Worm (Caenorhabditis elegans) whole organism, late embryonic: ENCODE data around the gene symk-1.
A peak's percentile ranks its signal among the peaks of the same experiment; 100 is the strongest.

ENCODE experiments used
- K02D7.2 ChIP-seq: sonication (generic microtip); optimal IDR thresholded peaks from 2 replicates; lab custom pipeline; 2017; ENCODE audit warnings: mild to moderate bottlenecking, missing genetic modification characterization, missing compliant biosample characterization
- ceh-14 ChIP-seq: sonication (generic microtip); optimal IDR thresholded peaks from 2 replicates; lab custom pipeline; 2016; ENCODE audit warnings: missing genotype, missing genetic modification characterization, missing compliant biosample characterization
- dve-1 ChIP-seq: sonication (generic microtip); optimal IDR thresholded peaks from 2 replicates; lab custom pipeline; 2017; ENCODE audit warnings: antibody characterized with exemption, mild to moderate bottlenecking, missing genetic modification characterization, missing compliant biosample characterization
- hlh-30 ChIP-seq: sonication (generic microtip); optimal IDR thresholded peaks from 2 replicates; lab custom pipeline; 2017; ENCODE audit warnings: antibody characterized with exemption, missing genetic modification characterization, missing compliant biosample characterization; ENCODE audit not compliant: insufficient read depth
- lim-6 ChIP-seq: sonication (generic microtip); optimal IDR thresholded peaks from 2 replicates; lab custom pipeline; 2016; ENCODE audit warnings: missing genetic modification characterization, missing compliant biosample characterization
- lin-11 ChIP-seq: fragments of 200-800 bp; sonication (Bioruptor generic); optimal IDR thresholded peaks from 2 replicates; lab custom pipeline; 2018; ENCODE audit warnings: mild to moderate bottlenecking, missing genetic modification characterization, missing compliant biosample characterization
- mec-3 ChIP-seq: sonication (generic microtip); optimal IDR thresholded peaks from 2 replicates; lab custom pipeline; 2016; ENCODE audit warnings: borderline replicate concordance, missing genetic modification characterization, missing compliant biosample characterization
- pat-9 ChIP-seq: fragments of 200-800 bp; sonication (Bioruptor generic); optimal IDR thresholded peaks from 2 replicates; lab custom pipeline; 2018; ENCODE audit warnings: mild to moderate bottlenecking, missing genetic modification characterization, moderate library complexity, missing compliant biosample characterization
- unc-42 ChIP-seq: sonication (generic microtip); optimal IDR thresholded peaks from 2 replicates; lab custom pipeline; 2016; ENCODE audit warnings: missing genotype, missing genetic modification characterization, missing compliant biosample characterization
- unc-55 ChIP-seq: sonication (generic microtip); optimal IDR thresholded peaks from 2 replicates; lab custom pipeline; 2017; ENCODE audit warnings: missing biosample characterization, missing genetic modification reagents, missing genetic modification characterization

The symk-1 gene

DNA sequence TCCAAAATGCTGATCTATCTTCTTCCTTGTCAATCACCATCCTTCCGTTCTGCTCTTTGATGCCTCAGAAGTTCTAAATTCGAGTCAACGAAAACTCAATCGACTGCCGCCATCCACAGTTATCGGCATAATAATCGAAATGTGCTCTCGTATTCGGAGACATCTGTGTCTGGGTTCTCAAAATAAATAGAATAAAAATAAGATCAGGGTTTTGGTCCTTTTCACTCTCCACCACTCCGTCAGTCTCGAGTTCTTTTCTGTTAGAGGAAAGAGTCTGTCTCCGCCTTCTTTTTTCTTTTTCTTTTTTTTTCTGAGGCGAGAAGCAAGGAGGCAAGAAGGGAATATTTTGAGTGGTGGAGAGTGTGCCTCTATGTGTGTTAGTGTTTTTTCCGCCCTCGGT lies 53.6 kb downstream of the symk-1 start, which contains the start of gene F41E6.17:
F41E6.17 (plus strand) TSS at position 348 of the 400 bp plus-strand sequence.
- TF ChIP-seq unc-42 (peak; percentile 62), K02D7.2 (no peak)
- TF ChIP-seq, all 69 proteins: peak for 1

DNA sequence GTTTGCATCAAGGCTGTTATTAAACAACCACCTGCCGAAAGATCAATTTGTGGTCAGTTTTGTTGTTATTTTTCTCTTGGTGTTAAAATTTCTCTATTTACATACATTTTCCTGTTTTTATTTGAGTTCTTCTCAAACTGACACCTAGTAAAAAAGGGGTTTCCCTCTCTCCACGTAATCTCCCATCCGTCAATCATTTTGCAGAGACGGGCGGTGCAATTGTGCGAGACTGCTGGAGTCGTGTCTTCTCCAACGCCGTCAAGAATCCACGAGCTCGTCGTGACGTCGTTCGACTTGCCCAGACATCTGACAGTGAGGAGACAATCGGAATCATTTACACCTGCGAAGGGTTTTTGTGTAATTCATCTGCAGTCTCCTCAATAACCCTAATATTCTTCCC lies 56.3 kb downstream of the symk-1 start:
- peak; percentile 12 for TF ChIP-seq unc-55 (GFP tag; lab: Kevin White, UChicago)
- no peak for TF ChIP-seq mec-3 (tag; lab: Kevin White, UChicago)

DNA sequence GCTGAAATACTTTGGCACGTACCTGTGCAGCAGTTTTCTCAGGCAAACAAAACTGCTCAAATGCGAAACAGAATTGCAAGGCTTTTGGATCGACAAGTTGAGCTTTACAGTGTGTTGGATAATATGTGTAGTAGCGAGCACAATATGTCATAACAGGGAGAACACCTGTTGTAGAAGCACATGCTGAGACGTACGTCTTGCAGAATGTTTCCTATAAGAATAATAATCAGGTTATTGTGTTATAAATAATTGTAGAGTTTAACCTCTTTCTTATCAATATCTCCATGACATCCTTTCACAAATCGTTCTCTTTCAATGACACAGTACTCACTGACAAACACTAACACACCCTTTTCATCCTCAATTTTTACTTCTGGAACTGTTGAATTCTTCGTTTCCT lies 57.5 kb downstream of the symk-1 start:
- TF ChIP-seq pat-9 (tag; lab: Kevin White, UChicago), result no peak
- no peak for TF ChIP-seq dve-1 (tag; lab: Kevin White, UChicago)
- no peak for TF ChIP-seq lin-11 (tag; lab: Kevin White, UChicago)
- TF ChIP-seq hlh-30 (tag; lab: Kevin White, UChicago), result no peak
- no peak for TF ChIP-seq lim-6 (tag; lab: Kevin White, UChicago)

DNA sequence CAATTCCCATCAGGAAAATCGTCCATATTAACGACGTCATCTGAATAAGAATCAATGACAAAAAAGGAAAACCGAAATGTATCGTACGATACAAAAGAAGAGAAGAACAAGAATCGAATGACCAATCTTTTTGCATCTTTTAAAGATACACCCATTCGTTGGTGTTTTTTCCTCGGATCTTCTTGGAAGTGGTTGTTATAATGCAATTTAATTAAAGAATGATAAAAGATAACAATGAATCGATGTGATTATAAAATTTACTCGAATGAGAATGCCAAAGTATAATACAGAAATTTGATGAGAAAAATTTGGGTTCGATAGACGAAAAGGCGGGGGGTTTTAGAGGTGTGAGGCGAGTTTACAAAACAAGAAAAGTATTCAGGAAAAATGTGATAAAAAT lies 58.9 kb downstream of the symk-1 start, which contains the start of gene F41E6.12:
F41E6.12 (minus strand) TSS at position 101 of the 400 bp plus-strand sequence.
- TF ChIP-seq ceh-14 (tag; lab: Kevin White, UChicago), result no peak
